Worm (Caenorhabditis elegans) whole organism, L4 larva: Measurements from ENCODE around the gene pgm-3.

Experiments
- dpl-1 ChIP-seq: fragments of 150-350 bp; optimal IDR thresholded peaks from 2 replicates; lab custom pipeline; 2014; ENCODE audit warnings: missing biosample characterization, missing genetic modification reagents, missing genetic modification characterization
- nhr-237 ChIP-seq: sonication (generic microtip); optimal IDR thresholded peaks from 2 replicates; lab custom pipeline; 2017; ENCODE audit warnings: missing biosample characterization, missing genetic modification characterization
- unc-62 ChIP-seq, 3 experiments: fragments of 150-350 bp in 1 of 3; sonication (generic microtip); optimal IDR thresholded peaks in 2 of 3; peaks in 1 of 3; 1 replicate in 1 of 3; 2 replicates in 2 of 3; lab custom pipeline; 2014 to 2017; ENCODE audit warnings: missing biosample characterization in 3 of 3, missing genetic modification characterization in 3 of 3, missing genetic modification reagents in 3 of 3, missing genotype in 1 of 3

ce11 chrIV:8748967-8749366 is 23.4 kb downstream of the pgm-3 start:
- TF ChIP-seq dpl-1 (GFP tag; lab: Kevin White, UChicago) = no peak
- no peak for TF ChIP-seq unc-62 (GFP tag; optimal IDR thresholded peaks at IDR 0.05 in 1 of 2; lab: Kevin White, UChicago)
- TF ChIP-seq unc-62 (tag; optimal IDR thresholded peaks at IDR 0.05; lab: Kevin White, UChicago) = no peak
- no peak for TF ChIP-seq nhr-237 (tag; lab: Kevin White, UChicago)
